Worm (Caenorhabditis elegans) whole organism, young adult: ENCODE measurements around the gene oac-55.
A peak's percentile ranks its signal among the peaks of the same experiment; 100 is the strongest.

Source experiments
- F10E7.11 ChIP-seq: sonication (generic microtip); optimal IDR thresholded peaks from 2 replicates; lab custom pipeline; 2017; ENCODE audit warnings: mild to moderate bottlenecking, missing genetic modification characterization, moderate library complexity, missing compliant biosample characterization
- F37B4.10 ChIP-seq: fragments of 200-800 bp; sonication (Bioruptor generic); IDR thresholded peaks from 2 replicates; pipeline ENCODE4 v1.3.6; 2022; ENCODE audit warnings: missing genetic modification characterization, missing compliant biosample characterization
- T07F8.4 ChIP-seq: sonication (generic microtip); optimal IDR thresholded peaks from 2 replicates; lab custom pipeline; 2016; ENCODE audit warnings: mild to moderate bottlenecking, missing genetic modification characterization, moderate library complexity, missing compliant biosample characterization
- Y53F4B.3 ChIP-seq: fragments of 200-800 bp; sonication (Bioruptor generic); IDR thresholded peaks from 2 replicates; pipeline ENCODE4 v1.3.6; 2022; ENCODE audit warnings: missing genetic modification reagents, missing genetic modification characterization, missing compliant biosample characterization
- Y95B8A.8 ChIP-seq: fragments of 200-800 bp; sonication (Bioruptor generic); IDR thresholded peaks from 2 replicates; pipeline ENCODE4 v1.3.6; 2022; ENCODE audit warnings: missing genetic modification reagents, missing genetic modification characterization, missing compliant biosample characterization
- ama-1 ChIP-seq, 3 experiments: fragments of 150-350 bp in 1 of 3; sonication (generic microtip) in 2 of 3; optimal IDR thresholded peaks; 2 replicates each; lab custom pipeline; 2014 to 2018; ENCODE audit warnings: missing biosample characterization in 2 of 3, missing genetic modification characterization in 2 of 3, missing genetic modification reagents in 2 of 3
- aptf-2 ChIP-seq: fragments of 200-800 bp; sonication (Bioruptor generic); conservative IDR thresholded peaks from 2 replicates; pipeline ENCODE4 v1.3.6; 2022; ENCODE audit warnings: missing genetic modification reagents, missing genetic modification characterization, missing compliant biosample characterization
- athp-1 ChIP-seq: sonication (generic microtip); optimal IDR thresholded peaks from 2 replicates; lab custom pipeline; 2017; ENCODE audit warnings: mild to moderate bottlenecking, missing genetic modification characterization, missing compliant biosample characterization
- attf-3 ChIP-seq: fragments of 200-800 bp; sonication (Bioruptor generic); conservative IDR thresholded peaks from 2 replicates; pipeline ENCODE4 v1.3.6; 2022; ENCODE audit warnings: missing genetic modification reagents, missing genetic modification characterization, missing compliant biosample characterization
- ceh-100 ChIP-seq: fragments of 200-800 bp; sonication (Bioruptor generic); IDR thresholded peaks from 2 replicates; pipeline ENCODE4 v1.3.6; 2022; ENCODE audit warnings: missing genetic modification reagents, missing genetic modification characterization, missing compliant biosample characterization
- ceh-79 ChIP-seq: sonication (generic microtip); optimal IDR thresholded peaks from 2 replicates; lab custom pipeline; 2017; ENCODE audit warnings: mild to moderate bottlenecking, missing genetic modification characterization, missing compliant biosample characterization
- chd-7 ChIP-seq: sonication (generic microtip); optimal IDR thresholded peaks from 2 replicates; lab custom pipeline; 2016; ENCODE audit warnings: mild to moderate bottlenecking, missing genetic modification characterization, moderate library complexity, missing compliant biosample characterization
- dox-1 ChIP-seq: fragments of 200-800 bp; sonication (Bioruptor generic); IDR thresholded peaks from 2 replicates; pipeline ENCODE4 v1.3.6; 2022; ENCODE audit warnings: missing genetic modification reagents, missing genetic modification characterization, missing compliant biosample characterization
- gei-17 ChIP-seq: fragments of 200-800 bp; sonication (Bioruptor generic); optimal IDR thresholded peaks from 2 replicates; lab custom pipeline; 2018; ENCODE audit warnings: mild to moderate bottlenecking, missing genetic modification characterization, missing compliant biosample characterization
- hlh-26 ChIP-seq: fragments of 200-800 bp; sonication (Bioruptor generic); conservative IDR thresholded peaks from 2 replicates; pipeline ENCODE4 v1.3.6; 2022; ENCODE audit warnings: missing genetic modification reagents, missing genetic modification characterization, missing compliant biosample characterization
- hmg-20 ChIP-seq: fragments of 200-800 bp; sonication (Bioruptor generic); IDR thresholded peaks from 2 replicates; pipeline ENCODE4 v1.3.6; 2022; ENCODE audit warnings: missing genetic modification reagents, missing genetic modification characterization, missing compliant biosample characterization
- hrde-1 ChIP-seq: sonication (generic microtip); optimal IDR thresholded peaks from 2 replicates; lab custom pipeline; 2016; ENCODE audit warnings: missing genetic modification characterization, mild to moderate bottlenecking, missing compliant biosample characterization, moderate library complexity, missing genotype, missing genetic modification reagents, borderline replicate concordance
- let-526 ChIP-seq: fragments of 200-800 bp; sonication (Bioruptor generic); IDR thresholded peaks from 2 replicates; pipeline ENCODE4 v1.3.6; 2022; ENCODE audit warnings: missing genetic modification reagents, missing genetic modification characterization, missing compliant biosample characterization
- lin-54 ChIP-seq: fragments of 200-800 bp; sonication (Bioruptor generic); optimal IDR thresholded peaks from 2 replicates; lab custom pipeline; 2018; ENCODE audit warnings: mild to moderate bottlenecking, missing genetic modification characterization, missing compliant biosample characterization
- mes-4 ChIP-seq: sonication (generic microtip); optimal IDR thresholded peaks from 2 replicates; lab custom pipeline; 2016; ENCODE audit warnings: missing genotype, missing genetic modification characterization, missing compliant biosample characterization
- nfyb-1 ChIP-seq: fragments of 200-800 bp; sonication (Bioruptor generic); IDR thresholded peaks from 2 replicates; pipeline ENCODE4 v1.3.6; 2022; ENCODE audit warnings: missing genetic modification reagents, missing genetic modification characterization, missing compliant biosample characterization
- nhr-120 ChIP-seq: fragments of 200-800 bp; sonication (Bioruptor generic); IDR thresholded peaks from 2 replicates; pipeline ENCODE4 v1.3.6; 2022; ENCODE audit warnings: missing genetic modification characterization, missing compliant biosample characterization
- nhr-27 ChIP-seq: fragments of 200-800 bp; sonication (Bioruptor generic); optimal IDR thresholded peaks from 2 replicates; lab custom pipeline; 2018; ENCODE audit warnings: mild to moderate bottlenecking, missing genetic modification characterization, moderate library complexity, missing compliant biosample characterization
- pha-4 ChIP-seq: fragments of 150-350 bp; sonication (generic microtip); optimal IDR thresholded peaks from 2 replicates; lab custom pipeline; 2014; ENCODE audit warnings: missing biosample characterization, missing genetic modification reagents, missing genetic modification characterization
- sdz-38 ChIP-seq: sonication (generic microtip); optimal IDR thresholded peaks from 2 replicates; lab custom pipeline; 2016; ENCODE audit warnings: missing genotype, missing genetic modification characterization, missing compliant biosample characterization
- sea-2 ChIP-seq: fragments of 200-800 bp; sonication (Bioruptor generic); IDR thresholded peaks from 2 replicates; pipeline ENCODE4 v1.3.6; 2022; ENCODE audit warnings: missing genetic modification characterization, missing compliant biosample characterization
- snpc-1.3 ChIP-seq: sonication (generic microtip); optimal IDR thresholded peaks from 2 replicates; lab custom pipeline; 2017; ENCODE audit warnings: missing genetic modification characterization, mild to moderate bottlenecking, missing compliant biosample characterization, antibody characterized with exemption, moderate library complexity, missing genotype, missing genetic modification reagents; ENCODE audit not compliant: insufficient read depth
- somi-1 ChIP-seq: fragments of 200-800 bp; sonication (Bioruptor generic); optimal IDR thresholded peaks from 2 replicates; lab custom pipeline; 2018; ENCODE audit warnings: mild to moderate bottlenecking, missing genetic modification characterization, missing compliant biosample characterization
- tbp1 ChIP-seq: fragments of 200-800 bp; sonication (Bioruptor generic); optimal IDR thresholded peaks from 2 replicates; lab custom pipeline; 2018; ENCODE audit warnings: mild to moderate bottlenecking, missing genetic modification characterization, missing compliant biosample characterization
- tbx-9 ChIP-seq: sonication (generic microtip); optimal IDR thresholded peaks from 2 replicates; lab custom pipeline; 2016; ENCODE audit warnings: borderline replicate concordance, missing genetic modification characterization, inconsistent platforms, missing compliant biosample characterization
- tlf-1 ChIP-seq: fragments of 200-800 bp; sonication (Bioruptor generic); optimal IDR thresholded peaks from 2 replicates; lab custom pipeline; 2018; ENCODE audit warnings: mild to moderate bottlenecking, missing genetic modification characterization, missing compliant biosample characterization
- unc-130 ChIP-seq: sonication (generic microtip); optimal IDR thresholded peaks from 2 replicates; lab custom pipeline; 2016; ENCODE audit warnings: missing genetic modification reagents, missing genetic modification characterization, missing compliant biosample characterization
- zfh-2 ChIP-seq: fragments of 200-800 bp; sonication (Bioruptor generic); conservative IDR thresholded peaks from 2 replicates; pipeline ENCODE4 v1.3.6; 2022; ENCODE audit warnings: missing genetic modification reagents, missing genetic modification characterization, missing compliant biosample characterization
- ztf-18 ChIP-seq: sonication (generic microtip); optimal IDR thresholded peaks from 2 replicates; lab custom pipeline; 2016; ENCODE audit warnings: missing genotype, mild to moderate bottlenecking, missing genetic modification characterization, missing compliant biosample characterization

Gene oac-55

DNA sequence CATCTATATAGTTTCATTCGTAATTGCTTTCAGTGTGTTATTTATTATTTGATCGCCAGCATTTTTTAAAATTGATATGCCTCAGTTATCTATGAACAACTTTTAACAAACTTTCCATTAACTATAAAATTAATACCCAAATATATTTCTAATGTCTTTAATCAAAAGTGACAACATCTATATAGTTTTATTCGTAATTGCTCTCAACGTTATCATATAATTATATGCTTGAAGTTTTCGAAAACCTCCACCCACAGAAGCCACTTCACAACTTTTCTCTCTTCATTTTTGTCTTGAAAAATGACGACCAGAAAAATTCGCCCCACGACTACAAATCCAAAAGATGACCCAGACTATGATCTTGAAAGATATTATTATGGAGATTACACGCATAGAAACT is 47.4 kb downstream of the oac-55 start, which contains the start of gene srw-6:
srw-6 (plus strand) TSS at position 301 of the 400 bp plus-strand sequence.
- no peak for TF ChIP-seq attf-3 (GFP tag; lab: Robert Waterston, UW)
- no peak for TF ChIP-seq Y53F4B.3 (GFP tag; lab: Robert Waterston, UW)
- TF ChIP-seq athp-1 (tag; lab: Kevin White, UChicago), result no peak
- TF ChIP-seq ama-1 (optimal IDR thresholded peaks at IDR 0.05; lab: Kevin White, UChicago), result no peak
- TF ChIP-seq ama-1 (GFP tag; optimal IDR thresholded peaks at IDR 0.05; lab: Kevin White, UChicago), result no peak

DNA sequence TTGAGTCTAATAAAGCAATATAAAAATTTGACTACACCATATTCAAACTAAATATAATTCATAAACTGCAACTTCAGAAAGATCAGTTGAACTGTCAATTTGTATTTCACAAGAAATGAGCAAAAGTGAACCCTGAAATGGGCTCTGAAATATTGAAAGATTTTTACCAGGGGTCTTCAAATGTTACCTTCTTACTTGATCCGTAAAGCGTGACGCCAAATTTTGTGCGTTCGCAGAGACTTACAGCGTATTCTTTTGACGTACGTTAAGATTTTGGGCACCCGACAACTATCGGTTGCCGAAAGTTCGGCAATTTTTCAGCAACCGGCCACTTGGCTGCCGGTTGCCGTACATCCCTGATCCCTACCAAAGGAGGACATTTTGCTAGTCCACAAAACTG is 49.1 kb downstream of the oac-55 start:
- TF ChIP-seq ceh-79 (tag; lab: Kevin White, UChicago) (no peak), sea-2 (GFP tag; lab: Robert Waterston, UW) (no peak), snpc-1.3 (no peak), hrde-1 (tag; lab: Kevin White, UChicago) (no peak), unc-130 (GFP tag; lab: Kevin White, UChicago) (no peak), F10E7.11 (tag; lab: Kevin White, UChicago) (no peak), ztf-18 (tag; lab: Kevin White, UChicago) (no peak), Y95B8A.8 (no peak)

DNA sequence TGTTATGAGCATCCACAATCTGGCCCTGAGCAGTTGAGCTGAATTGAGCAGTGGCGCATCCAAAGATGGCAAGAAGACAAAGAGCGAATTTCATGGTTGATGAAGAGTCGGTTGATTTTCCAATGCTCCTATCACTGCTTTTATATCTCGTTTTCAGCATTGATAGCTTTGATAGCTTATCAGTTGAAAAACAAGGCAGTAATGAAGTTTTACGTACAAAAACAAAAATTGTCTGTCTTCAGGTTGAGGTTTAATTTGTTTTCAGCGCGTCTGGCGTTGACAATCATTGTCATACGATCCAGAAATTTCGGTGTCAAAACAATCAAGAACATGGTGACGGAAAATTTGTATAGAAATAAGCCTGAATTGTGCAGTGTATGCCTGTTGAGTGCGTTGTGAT is 50.6 kb downstream of the oac-55 start, which contains the start of gene scl-13:
scl-13 (minus strand) TSS at position 101 of the 400 bp plus-strand sequence.
- no peak for TF ChIP-seq nfyb-1 (GFP tag; lab: Robert Waterston, UW)
- no peak for TF ChIP-seq tbp1 (GFP tag; lab: Kevin White, UChicago)
- TF ChIP-seq somi-1 (GFP tag; lab: Kevin White, UChicago), result no peak

DNA sequence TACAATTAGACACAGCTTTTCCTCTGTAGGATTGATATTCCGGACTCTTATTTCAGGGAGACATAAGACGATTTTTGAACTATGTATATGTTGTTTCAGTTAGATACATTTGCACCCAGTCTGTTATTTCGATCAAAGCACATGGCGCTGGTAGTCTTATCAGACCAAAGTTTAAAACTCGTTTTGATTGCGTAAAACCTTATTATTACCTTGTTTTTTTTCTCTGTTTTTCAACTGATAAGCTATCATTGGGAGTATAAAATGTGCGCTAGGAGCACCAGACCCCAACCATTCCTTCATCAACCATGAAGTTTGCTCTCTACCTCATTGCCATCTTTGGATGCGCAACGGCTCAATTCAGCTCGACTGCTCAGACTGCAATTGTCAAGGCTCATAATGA is 51.4 kb downstream of the oac-55 start, which contains the start of gene scl-12:
scl-12 (plus strand) TSS at position 301 of the 400 bp plus-strand sequence.
- TF ChIP-seq hlh-26 (no peak), dox-1 (GFP tag; lab: Robert Waterston, UW) (no peak), let-526 (no peak), lin-54 (GFP tag; lab: Kevin White, UChicago) (no peak), mes-4 (tag; lab: Kevin White, UChicago) (no peak), F37B4.10 (GFP tag; lab: Robert Waterston, UW) (no peak), Y95B8A.8 (no peak), gei-17 (GFP tag; lab: Kevin White, UChicago) (no peak), sdz-38 (tag; lab: Kevin White, UChicago) (no peak), tlf-1 (GFP tag; lab: Kevin White, UChicago) (no peak), tbx-9 (tag; lab: Kevin White, UChicago) (no peak), pha-4 (tag; lab: Kevin White, UChicago) (no peak), nhr-120 (GFP tag; lab: Robert Waterston, UW) (no peak), Y53F4B.3 (GFP tag; lab: Robert Waterston, UW) (no peak), attf-3 (GFP tag; lab: Robert Waterston, UW) (no peak), aptf-2 (no peak), ceh-100 (GFP tag; lab: Robert Waterston, UW) (no peak), T07F8.4 (tag; lab: Kevin White, UChicago) (no peak), hmg-20 (GFP tag; lab: Robert Waterston, UW) (no peak), nhr-27 (no peak)
- TF ChIP-seq, all 124 proteins: peak for 0

DNA sequence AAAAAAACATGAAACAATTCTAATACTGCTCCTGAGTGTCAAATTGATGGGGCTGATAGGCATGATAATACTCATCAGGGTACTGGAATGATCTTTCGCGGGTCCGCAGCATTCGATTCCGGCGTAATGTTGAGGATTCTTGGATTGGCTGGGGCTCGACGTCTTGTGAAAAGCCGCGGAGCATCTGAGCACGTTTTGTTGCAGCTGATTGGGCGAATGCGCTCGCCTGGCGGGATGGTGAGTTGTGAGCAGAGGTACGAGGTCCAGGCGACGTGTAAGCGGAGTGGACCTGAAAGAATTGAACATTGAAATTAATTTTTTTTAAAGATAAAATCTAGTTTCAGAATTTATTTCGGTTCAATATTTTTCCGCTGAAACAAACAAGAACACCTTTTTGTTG is 53.1 kb downstream of the oac-55 start:
- peak; percentile 67 for TF ChIP-seq zfh-2 (GFP tag; lab: Robert Waterston, UW)
- TF ChIP-seq chd-7 (tag; lab: Kevin White, UChicago), result no peak
